Fruit fly (Drosophila melanogaster): ENCODE data around the gene CG12479.

DNA sequence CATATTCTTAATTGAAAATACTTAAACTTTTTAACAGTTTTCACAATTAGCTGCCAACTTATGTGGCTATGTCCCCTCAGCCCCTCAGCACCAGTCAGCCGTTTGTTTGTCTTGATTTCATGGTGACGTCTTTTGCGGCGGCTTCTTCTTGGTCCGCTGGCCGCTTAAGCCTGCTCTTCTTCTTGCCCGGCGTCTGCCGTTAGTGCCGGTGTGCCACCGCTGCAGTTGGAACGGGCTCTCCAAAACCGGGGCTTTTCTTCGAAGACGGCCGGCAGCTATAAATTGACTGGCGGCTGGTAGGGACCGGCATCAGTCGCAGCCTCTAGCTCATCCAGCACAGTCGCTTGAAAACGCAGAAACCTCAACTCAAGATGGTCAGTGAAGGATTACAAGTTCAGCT, 22.6 kb upstream of the CG12479 start, which contains the start of gene CG1368:
- no peak for TF ChIP-seq Dll (optimal IDR thresholded peaks at IDR 0.05)
- TF ChIP-seq usp (GFP tag; optimal IDR thresholded peaks at IDR 0.05), result no peak
- TF ChIP-seq pan (optimal IDR thresholded peaks at IDR 0.05), result no peak
- no peak for TF ChIP-seq EcR (GFP tag; optimal IDR thresholded peaks at IDR 0.05)

All from whole organism.